Fruit fly (Drosophila melanogaster): ENCODE results near the gene CG7246.

CG7246 gene

dm6 chrX:9120828-9121754, 40.2 kb upstream of the CG7246 start (continued):
- TF ChIP-seq Hmr (GFP tag; optimal IDR thresholded peaks at IDR 0.05): peak; percentile 24
- TF ChIP-seq amos (GFP tag; IDR thresholded peaks at IDR 0.05; ENCODE audit: partially characterized antibody): no peak
- TF ChIP-seq CG4424 (GFP tag; optimal IDR thresholded peaks at IDR 0.05): peak; percentile 21
- TF ChIP-seq mirr (GFP tag; optimal IDR thresholded peaks at IDR 0.05): no peak
- peak; percentile 24 to 37 for TF ChIP-seq Pdp1 (GFP tag; optimal IDR thresholded peaks at IDR 0.05)
- peak; percentile 65 for TF ChIP-seq dmrt99B (tag; optimal IDR thresholded peaks at IDR 0.05)
- TF ChIP-seq dysf (GFP tag; IDR thresholded peaks at IDR 0.05): peak; percentile 61; the same call in 2 of the 3 replicates
- TF ChIP-seq Mad (GFP tag; optimal IDR thresholded peaks at IDR 0.05): peak; percentile 12
- TF ChIP-seq dmrt11E (tag; optimal IDR thresholded peaks at IDR 0.05): peak; percentile 11
- peak; percentile 15 for TF ChIP-seq CG10147 (GFP tag; optimal IDR thresholded peaks at IDR 0.05)
- no peak for TF ChIP-seq MBD-R2 (GFP tag; IDR thresholded peaks at IDR 0.05)
- TF ChIP-seq gcm (GFP tag; optimal IDR thresholded peaks at IDR 0.05): peak; percentile 7
- TF ChIP-seq CG14441 (GFP tag; IDR thresholded peaks at IDR 0.05): no peak
- 0 out of 3 replicates have a peak, but pooled peaks have one; percentile 6 for TF ChIP-seq zfh1 (GFP tag; IDR thresholded peaks at IDR 0.05)
- no peak for TF ChIP-seq CG16779 (GFP tag; IDR thresholded peaks at IDR 0.05)
- TF ChIP-seq Asciz (GFP tag; optimal IDR thresholded peaks at IDR 0.05): peak; percentile 11
- TF ChIP-seq Atf6 (GFP tag; IDR thresholded peaks at IDR 0.05): peak; percentile 37; the same call in 1 of the 2 replicates
- peak; percentile 45 for TF ChIP-seq CG12391 (tag; optimal IDR thresholded peaks at IDR 0.05)
- TF ChIP-seq CG4820 (GFP tag; optimal IDR thresholded peaks at IDR 0.05): peak; percentile 32
- TF ChIP-seq CG11504 (tag; optimal IDR thresholded peaks at IDR 0.05): peak; percentile 70
- peak; percentile 56 for TF ChIP-seq nmo (GFP tag; optimal IDR thresholded peaks at IDR 0.05)
- TF ChIP-seq CG6813 (GFP tag; optimal IDR thresholded peaks at IDR 0.05): peak; percentile 53
- TF ChIP-seq lbe (GFP tag; optimal IDR thresholded peaks at IDR 0.05): no peak
- TF ChIP-seq Max (GFP tag; optimal IDR thresholded peaks at IDR 0.05): no peak
- TF ChIP-seq Ada2b (GFP tag; IDR thresholded peaks at IDR 0.05): peak; percentile 46
- TF ChIP-seq grau (tag; optimal IDR thresholded peaks at IDR 0.05): peak; percentile 56
- TF ChIP-seq CG10366 (GFP tag; IDR thresholded peaks at IDR 0.05): peak; percentile 24; the same call in 1 of the 2 replicates
- TF ChIP-seq Hsf (GFP tag; optimal IDR thresholded peaks at IDR 0.05): peak; percentile 33
- peak; percentile 72; the same call in 2 of the 3 replicates for TF ChIP-seq sr (GFP tag; IDR thresholded peaks at IDR 0.05)
- TF ChIP-seq Camta (GFP tag; optimal IDR thresholded peaks at IDR 0.05): peak; percentile 12
- no peak for TF ChIP-seq CG5245 (GFP tag; optimal IDR thresholded peaks at IDR 0.05)
- TF ChIP-seq Eip74EF (GFP tag; optimal IDR thresholded peaks at IDR 0.05): peak in 1 of 2 experiments; percentile 22
- TF ChIP-seq pan (optimal IDR thresholded peaks at IDR 0.05): no peak
- TF ChIP-seq pan (GFP tag; optimal IDR thresholded peaks at IDR 0.05 in 1 of 2, IDR thresholded peaks at IDR 0.05 in 1 of 2): peak in 1 of 2 experiments; percentile 50
- peak; percentile 21 for TF ChIP-seq CG15514 (GFP tag; optimal IDR thresholded peaks at IDR 0.05)
- no peak for TF ChIP-seq CG3847 (GFP tag; IDR thresholded peaks at IDR 0.05)
- TF ChIP-seq CG18599 (GFP tag; optimal IDR thresholded peaks at IDR 0.05): peak; percentile 58
- TF ChIP-seq CG7556 (GFP tag; optimal IDR thresholded peaks at IDR 0.05): peak; percentile 46
- TF ChIP-seq CG15479 (GFP tag; optimal IDR thresholded peaks at IDR 0.05): no peak
- peak; percentile 12 for TF ChIP-seq Hand (GFP tag; optimal IDR thresholded peaks at IDR 0.05)
- TF ChIP-seq CG1832 (GFP tag; optimal IDR thresholded peaks at IDR 0.05): no peak
- TF ChIP-seq lmd (GFP tag; IDR thresholded peaks at IDR 0.05): peak; percentile 32; the same call in 1 of the 2 replicates
- TF ChIP-seq CG2712 (tag; optimal IDR thresholded peaks at IDR 0.05): peak; percentile 55
- peak; percentile 33 for TF ChIP-seq bab2 (GFP tag; optimal IDR thresholded peaks at IDR 0.05)
- peak; percentile 63 for TF ChIP-seq PHDP (tag; optimal IDR thresholded peaks at IDR 0.05)
- peak; percentile 0 for TF ChIP-seq CG16863 (GFP tag; optimal IDR thresholded peaks at IDR 0.05)
- peak; percentile 63 for TF ChIP-seq Sox102F (GFP tag; optimal IDR thresholded peaks at IDR 0.05)
